Worm (Caenorhabditis elegans) whole organism, young adult: ENCODE measurements around the gene B0416.4.

Source experiments
- B0019.2 ChIP-seq: fragments of 200-800 bp; sonication (Bioruptor generic); conservative IDR thresholded peaks from 2 replicates; pipeline ENCODE4 v1.3.6; 2022; ENCODE audit warnings: missing genetic modification reagents, missing genetic modification characterization, missing compliant biosample characterization
- F22D6.2 ChIP-seq: sonication (generic microtip); optimal IDR thresholded peaks from 2 replicates; lab custom pipeline; 2016; ENCODE audit warnings: mild to moderate bottlenecking, missing genetic modification characterization, missing compliant biosample characterization
- F23B12.7 ChIP-seq: sonication (generic microtip); optimal IDR thresholded peaks from 2 replicates; lab custom pipeline; 2017; ENCODE audit warnings: missing genetic modification characterization, mild to moderate bottlenecking, missing compliant biosample characterization, antibody characterized with exemption, moderate library complexity; ENCODE audit not compliant: insufficient read depth
- F57C9.4 ChIP-seq: sonication (generic microtip); optimal IDR thresholded peaks from 2 replicates; lab custom pipeline; 2017; ENCODE audit warnings: mild to moderate bottlenecking, missing genetic modification characterization, missing compliant biosample characterization
- K11D2.4 ChIP-seq: fragments of 200-800 bp; sonication (Bioruptor generic); IDR thresholded peaks from 2 replicates; pipeline ENCODE4 v1.3.6; 2022; ENCODE audit warnings: missing genetic modification reagents, missing genetic modification characterization, missing compliant biosample characterization
- Y56A3A.18 ChIP-seq: fragments of 200-800 bp; sonication (Bioruptor generic); IDR thresholded peaks from 2 replicates; pipeline ENCODE4 v1.3.6; 2022; ENCODE audit warnings: missing genetic modification reagents, missing genetic modification characterization, missing compliant biosample characterization
- Y67H2A.10 ChIP-seq: fragments of 200-800 bp; sonication (Bioruptor generic); conservative IDR thresholded peaks from 2 replicates; pipeline ENCODE4 v1.3.6; 2022; ENCODE audit warnings: missing genetic modification reagents, missing genetic modification characterization, missing compliant biosample characterization
- ama-1 ChIP-seq, 3 experiments: fragments of 150-350 bp in 1 of 3; sonication (generic microtip) in 2 of 3; optimal IDR thresholded peaks; 2 replicates each; lab custom pipeline; 2014 to 2018; ENCODE audit warnings: missing biosample characterization in 2 of 3, missing genetic modification characterization in 2 of 3, missing genetic modification reagents in 2 of 3
- aptf-3 ChIP-seq: fragments of 200-800 bp; sonication (Bioruptor generic); IDR thresholded peaks from 2 replicates; pipeline ENCODE4 v1.3.6; 2022; ENCODE audit warnings: missing genetic modification characterization, missing compliant biosample characterization
- athp-1 ChIP-seq: sonication (generic microtip); optimal IDR thresholded peaks from 2 replicates; lab custom pipeline; 2017; ENCODE audit warnings: mild to moderate bottlenecking, missing genetic modification characterization, missing compliant biosample characterization
- attf-3 ChIP-seq: fragments of 200-800 bp; sonication (Bioruptor generic); conservative IDR thresholded peaks from 2 replicates; pipeline ENCODE4 v1.3.6; 2022; ENCODE audit warnings: missing genetic modification reagents, missing genetic modification characterization, missing compliant biosample characterization
- attf-5 ChIP-seq: fragments of 200-800 bp; sonication (Bioruptor generic); optimal IDR thresholded peaks from 2 replicates; lab custom pipeline; 2018; ENCODE audit warnings: mild to moderate bottlenecking, missing genetic modification characterization, missing compliant biosample characterization
- attf-6 ChIP-seq: fragments of 200-800 bp; sonication (Bioruptor generic); IDR thresholded peaks from 2 replicates; pipeline ENCODE4 v1.3.6; 2022; ENCODE audit warnings: missing genetic modification reagents, missing genetic modification characterization, missing compliant biosample characterization
- bed-1 ChIP-seq: fragments of 200-800 bp; sonication (Bioruptor generic); IDR thresholded peaks from 2 replicates; pipeline ENCODE4 v1.3.6; 2022; ENCODE audit warnings: missing genetic modification reagents, missing genetic modification characterization, missing compliant biosample characterization
- ceh-100 ChIP-seq: fragments of 200-800 bp; sonication (Bioruptor generic); IDR thresholded peaks from 2 replicates; pipeline ENCODE4 v1.3.6; 2022; ENCODE audit warnings: missing genetic modification reagents, missing genetic modification characterization, missing compliant biosample characterization
- ceh-79 ChIP-seq: sonication (generic microtip); optimal IDR thresholded peaks from 2 replicates; lab custom pipeline; 2017; ENCODE audit warnings: mild to moderate bottlenecking, missing genetic modification characterization, missing compliant biosample characterization
- ceh-91 ChIP-seq: fragments of 200-800 bp; sonication (Bioruptor generic); IDR thresholded peaks from 2 replicates; pipeline ENCODE4 v1.3.6; 2022; ENCODE audit warnings: missing genetic modification reagents, missing genetic modification characterization, missing compliant biosample characterization
- chd-7 ChIP-seq: sonication (generic microtip); optimal IDR thresholded peaks from 2 replicates; lab custom pipeline; 2016; ENCODE audit warnings: mild to moderate bottlenecking, missing genetic modification characterization, moderate library complexity, missing compliant biosample characterization
- die-1 ChIP-seq: sonication (generic microtip); optimal IDR thresholded peaks from 2 replicates; lab custom pipeline; 2016; ENCODE audit warnings: missing genotype, mild to moderate bottlenecking, missing genetic modification characterization, missing compliant biosample characterization
- dpl-1 ChIP-seq: fragments of 150-350 bp; optimal IDR thresholded peaks from 2 replicates; lab custom pipeline; 2014; ENCODE audit warnings: missing biosample characterization, missing genetic modification reagents, missing genetic modification characterization
- efl-1 ChIP-seq: fragments of 150-350 bp; optimal IDR thresholded peaks from 2 replicates; lab custom pipeline; 2014; ENCODE audit warnings: missing biosample characterization, missing genetic modification reagents, missing genetic modification characterization
- egrh-3 ChIP-seq: fragments of 200-800 bp; sonication (Bioruptor generic); IDR thresholded peaks from 2 replicates; pipeline ENCODE4 v1.3.6; 2022; ENCODE audit warnings: missing genetic modification reagents, missing genetic modification characterization, missing compliant biosample characterization
- ekl-4 ChIP-seq: fragments of 200-800 bp; sonication (Bioruptor generic); IDR thresholded peaks from 2 replicates; pipeline ENCODE4 v1.3.6; 2022; ENCODE audit warnings: missing genetic modification reagents, missing genetic modification characterization, missing compliant biosample characterization
- ets-4 ChIP-seq: fragments of 200-800 bp; sonication (Bioruptor generic); optimal IDR thresholded peaks from 2 replicates; lab custom pipeline; 2018; ENCODE audit warnings: mild to moderate bottlenecking, missing genetic modification characterization, missing compliant biosample characterization
- him-1 ChIP-seq: sonication (generic microtip); optimal IDR thresholded peaks from 2 replicates; lab custom pipeline; 2016; ENCODE audit warnings: missing genotype, missing genetic modification reagents, missing genetic modification characterization, missing compliant biosample characterization
- hmg-20 ChIP-seq: fragments of 200-800 bp; sonication (Bioruptor generic); IDR thresholded peaks from 2 replicates; pipeline ENCODE4 v1.3.6; 2022; ENCODE audit warnings: missing genetic modification reagents, missing genetic modification characterization, missing compliant biosample characterization
- hsf-1 ChIP-seq: fragments of 200-800 bp; sonication (Bioruptor generic); IDR thresholded peaks from 2 replicates; pipeline ENCODE4 v1.3.6; 2022; ENCODE audit warnings: missing genetic modification reagents, missing genetic modification characterization, missing compliant biosample characterization
- let-607 ChIP-seq, 2 experiments: fragments of 200-800 bp in 1 of 2; sonication (Bioruptor generic) in 1 of 2; sonication (generic microtip) in 1 of 2; optimal IDR thresholded peaks; 2 replicates each; lab custom pipeline; 2016 to 2018; ENCODE audit warnings: mild to moderate bottlenecking in 2 of 2, missing compliant biosample characterization in 2 of 2, missing genetic modification characterization in 2 of 2, moderate library complexity in 2 of 2, missing genotype in 1 of 2
- lir-1 ChIP-seq: fragments of 200-800 bp; sonication (Bioruptor generic); conservative IDR thresholded peaks from 2 replicates; pipeline ENCODE4 v1.3.6; 2022; ENCODE audit warnings: missing genetic modification reagents, missing genetic modification characterization, missing compliant biosample characterization
- mxl-1 ChIP-seq: sonication (generic microtip); optimal IDR thresholded peaks from 2 replicates; lab custom pipeline; 2016; ENCODE audit warnings: missing genetic modification characterization, missing compliant biosample characterization
- nfyb-1 ChIP-seq: fragments of 200-800 bp; sonication (Bioruptor generic); IDR thresholded peaks from 2 replicates; pipeline ENCODE4 v1.3.6; 2022; ENCODE audit warnings: missing genetic modification reagents, missing genetic modification characterization, missing compliant biosample characterization
- nhr-27 ChIP-seq: fragments of 200-800 bp; sonication (Bioruptor generic); optimal IDR thresholded peaks from 2 replicates; lab custom pipeline; 2018; ENCODE audit warnings: mild to moderate bottlenecking, missing genetic modification characterization, moderate library complexity, missing compliant biosample characterization
- nhr-80 ChIP-seq: sonication (generic microtip); optimal IDR thresholded peaks from 2 replicates; lab custom pipeline; 2016; ENCODE audit warnings: missing genetic modification characterization, missing compliant biosample characterization
- nhr-90 ChIP-seq: sonication (generic microtip); optimal IDR thresholded peaks from 2 replicates; lab custom pipeline; 2016; ENCODE audit warnings: missing genotype, mild to moderate bottlenecking, missing genetic modification characterization, missing compliant biosample characterization
- pbrm-1 ChIP-seq: fragments of 200-800 bp; sonication (Bioruptor generic); IDR thresholded peaks from 2 replicates; pipeline ENCODE4 v1.3.6; 2022; ENCODE audit warnings: missing genetic modification reagents, missing genetic modification characterization, missing compliant biosample characterization
- rcor-1 ChIP-seq: fragments of 200-800 bp; sonication (Bioruptor generic); IDR thresholded peaks from 2 replicates; pipeline ENCODE4 v1.3.6; 2022; ENCODE audit warnings: missing genetic modification reagents, missing genetic modification characterization, missing compliant biosample characterization
- repo-1 ChIP-seq: sonication (generic microtip); optimal IDR thresholded peaks from 2 replicates; lab custom pipeline; 2017; ENCODE audit warnings: mild to moderate bottlenecking, missing genetic modification characterization, missing compliant biosample characterization
- sdz-38 ChIP-seq: sonication (generic microtip); optimal IDR thresholded peaks from 2 replicates; lab custom pipeline; 2016; ENCODE audit warnings: missing genotype, missing genetic modification characterization, missing compliant biosample characterization
- snpc-4 ChIP-seq, 5 experiments: fragments of 150-350 bp in 1 of 5; sonication (generic microtip) in 4 of 5; optimal IDR thresholded peaks; 2 replicates each; lab custom pipeline; 2014 to 2018; ENCODE audit warnings: missing genetic modification characterization in 5 of 5, missing biosample characterization in 3 of 5, antibody characterized with exemption in 2 of 5, mild to moderate bottlenecking in 2 of 5, missing compliant biosample characterization in 2 of 5, missing genotype in 2 of 5, moderate library complexity in 2 of 5, missing genetic modification reagents in 1 of 5
- sptf-2 ChIP-seq: fragments of 200-800 bp; sonication (Bioruptor generic); optimal IDR thresholded peaks from 2 replicates; lab custom pipeline; 2018; ENCODE audit warnings: mild to moderate bottlenecking, missing genetic modification characterization, missing compliant biosample characterization
- tbp1 ChIP-seq: fragments of 200-800 bp; sonication (Bioruptor generic); optimal IDR thresholded peaks from 2 replicates; lab custom pipeline; 2018; ENCODE audit warnings: mild to moderate bottlenecking, missing genetic modification characterization, missing compliant biosample characterization
- tbx-9 ChIP-seq: sonication (generic microtip); optimal IDR thresholded peaks from 2 replicates; lab custom pipeline; 2016; ENCODE audit warnings: borderline replicate concordance, missing genetic modification characterization, inconsistent platforms, missing compliant biosample characterization
- tlf-1 ChIP-seq: fragments of 200-800 bp; sonication (Bioruptor generic); optimal IDR thresholded peaks from 2 replicates; lab custom pipeline; 2018; ENCODE audit warnings: mild to moderate bottlenecking, missing genetic modification characterization, missing compliant biosample characterization
- unc-130 ChIP-seq: sonication (generic microtip); optimal IDR thresholded peaks from 2 replicates; lab custom pipeline; 2016; ENCODE audit warnings: missing genetic modification reagents, missing genetic modification characterization, missing compliant biosample characterization
- zfh-2 ChIP-seq: fragments of 200-800 bp; sonication (Bioruptor generic); conservative IDR thresholded peaks from 2 replicates; pipeline ENCODE4 v1.3.6; 2022; ENCODE audit warnings: missing genetic modification reagents, missing genetic modification characterization, missing compliant biosample characterization
- ztf-25 ChIP-seq: fragments of 200-800 bp; sonication (Bioruptor generic); IDR thresholded peaks from 2 replicates; pipeline ENCODE4 v1.3.6; 2022; ENCODE audit warnings: missing genetic modification reagents, missing genetic modification characterization, missing compliant biosample characterization
- ztf-26 ChIP-seq: sonication (generic microtip); optimal IDR thresholded peaks from 2 replicates; lab custom pipeline; 2017; ENCODE audit warnings: missing genetic modification characterization, missing compliant biosample characterization

Gene B0416.4

DNA sequence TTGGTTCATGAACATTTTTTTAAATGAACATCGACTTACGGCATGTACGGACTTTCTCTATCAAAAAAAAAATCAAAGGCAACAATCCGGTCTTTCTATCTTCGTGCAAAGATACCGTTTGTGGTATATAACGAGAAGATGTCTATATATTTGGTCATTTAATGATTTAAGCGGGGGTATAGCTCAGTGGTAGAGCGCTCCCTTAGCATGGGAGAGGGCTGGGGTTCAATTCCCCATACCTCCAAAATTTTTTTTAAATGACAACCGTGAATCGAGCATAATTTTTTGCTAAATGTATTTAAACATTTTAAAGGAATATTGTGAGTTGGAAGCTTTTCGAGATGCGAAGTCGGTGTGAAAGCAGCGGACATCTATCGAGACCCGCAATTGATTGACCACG, 40.1 kb upstream of the B0416.4 start (continued):
- TF ChIP-seq let-607 (tag; optimal IDR thresholded peaks at IDR 0.05; lab: Kevin White, UChicago) (peak in 1 of 2 experiments; percentile 35), ekl-4 (GFP tag; lab: Robert Waterston, UW) (no peak), ama-1 (optimal IDR thresholded peaks at IDR 0.05; lab: Kevin White, UChicago) (no peak), ama-1 (GFP tag; optimal IDR thresholded peaks at IDR 0.05; lab: Kevin White, UChicago) (peak; percentile 18 to 84), tbx-9 (tag; lab: Kevin White, UChicago) (no peak), lir-1 (no peak), F57C9.4 (tag; lab: Kevin White, UChicago) (no peak), athp-1 (tag; lab: Kevin White, UChicago) (peak; percentile 44), sptf-2 (peak; percentile 16), snpc-4 (GFP tag; optimal IDR thresholded peaks at IDR 0.05; lab: Kevin White, UChicago) (peak; percentile 49), snpc-4 (tag; optimal IDR thresholded peaks at IDR 0.05; lab: Kevin White, UChicago) (no peak), rcor-1 (GFP tag; lab: Robert Waterston, UW) (peak; percentile 20; the same call in 1 of the 2 replicates), F22D6.2 (tag; lab: Kevin White, UChicago) (no peak), attf-6 (GFP tag; lab: Robert Waterston, UW) (peak; percentile 46; the same call in 1 of the 2 replicates), repo-1 (tag; lab: Kevin White, UChicago) (no peak), Y56A3A.18 (GFP tag; lab: Robert Waterston, UW) (peak; percentile 77), ets-4 (GFP tag; lab: Kevin White, UChicago) (no peak), efl-1 (GFP tag; lab: Kevin White, UChicago) (peak; percentile 3), dpl-1 (GFP tag; lab: Kevin White, UChicago) (no peak), him-1 (tag; lab: Kevin White, UChicago) (peak; percentile 86), attf-3 (no peak), hmg-20 (0 out of 2 replicates have a peak, but pooled peaks have one; percentile 41), chd-7 (tag; lab: Kevin White, UChicago) (peak; percentile 42), Y67H2A.10 (GFP tag; lab: Robert Waterston, UW) (no peak), F23B12.7 (no peak), tlf-1 (GFP tag; lab: Kevin White, UChicago) (no peak), nhr-27 (tag; lab: Kevin White, UChicago) (no peak), mxl-1 (tag; lab: Kevin White, UChicago) (peak; percentile 57), aptf-3 (GFP tag; lab: Robert Waterston, UW) (no peak), egrh-3 (GFP tag; lab: Robert Waterston, UW) (no peak), hsf-1 (GFP tag; lab: Robert Waterston, UW) (no peak), tbp1 (GFP tag; lab: Kevin White, UChicago) (peak; percentile 88), B0019.2 (no peak), die-1 (tag; lab: Kevin White, UChicago) (peak; percentile 86)

DNA sequence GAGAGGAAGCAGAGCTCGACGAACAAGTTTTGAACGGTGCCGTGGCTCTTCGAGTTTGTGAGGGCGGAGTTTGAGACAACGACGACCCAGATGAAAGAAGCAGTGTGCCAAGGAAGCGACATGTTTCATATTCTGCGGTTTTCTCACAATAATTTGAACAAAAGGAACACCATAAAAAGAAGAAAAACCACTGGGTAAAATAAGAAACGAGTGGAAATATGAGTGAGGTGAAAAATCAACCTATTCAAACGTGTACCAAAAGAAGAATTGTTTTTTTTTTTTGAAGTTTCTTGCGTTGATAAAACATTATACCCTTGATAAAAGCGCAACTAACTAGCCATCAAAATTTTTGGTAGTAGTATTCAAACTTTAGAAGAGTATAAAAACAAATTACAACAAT, 36.6 kb upstream of the B0416.4 start, which contains the start of gene lgc-4:
Gene lgc-4 (minus strand): TSS at position 101 of the 400 bp plus-strand sequence.
- no peak for TF ChIP-seq ztf-26
- TF ChIP-seq ceh-79 (tag; lab: Kevin White, UChicago) = no peak
- no peak for TF ChIP-seq zfh-2
- TF ChIP-seq ekl-4 (GFP tag; lab: Robert Waterston, UW) = no peak
- no peak for TF ChIP-seq efl-1 (GFP tag; lab: Kevin White, UChicago)
- no peak for TF ChIP-seq bed-1
- no peak for TF ChIP-seq nfyb-1 (GFP tag; lab: Robert Waterston, UW)
- TF ChIP-seq K11D2.4 (GFP tag; lab: Robert Waterston, UW) = no peak
- TF ChIP-seq ceh-91 (GFP tag; lab: Robert Waterston, UW) = no peak
- no peak for TF ChIP-seq ceh-100 (GFP tag; lab: Robert Waterston, UW)
- no peak for TF ChIP-seq unc-130
- no peak for TF ChIP-seq mxl-1 (tag; lab: Kevin White, UChicago)
- TF ChIP-seq attf-5 (GFP tag; lab: Kevin White, UChicago) = no peak
- TF ChIP-seq sdz-38 (tag; lab: Kevin White, UChicago) = no peak
- no peak for TF ChIP-seq nhr-80 (tag; lab: Kevin White, UChicago)
- no peak for TF ChIP-seq nhr-90 (tag; lab: Kevin White, UChicago)
- TF ChIP-seq B0019.2 = no peak
- no peak for TF ChIP-seq pbrm-1 (GFP tag; lab: Robert Waterston, UW)
- no peak for TF ChIP-seq sptf-2
- TF ChIP-seq ztf-25 (GFP tag; lab: Robert Waterston, UW) = no peak
